Fruit fly (Drosophila melanogaster) whole organism, embryonic: ENCODE results near the gene CG13801.
A peak's percentile ranks its signal among the peaks of the same experiment; 100 is the strongest.

ENCODE experiments used
- Blimp-1 ChIP-seq: fragments of 200-800 bp; sonication (Bioruptor generic); optimal IDR thresholded peaks from 3 replicates; lab custom pipeline; 2018; ENCODE audit warnings: missing biosample characterization, missing genetic modification characterization, mild to moderate bottlenecking, moderate library complexity, missing genetic modification reagents
- CG10321 ChIP-seq: fragments of 200-800 bp; sonication (Bioruptor generic); IDR thresholded peaks from 2 replicates; pipeline ENCODE4 v1.3.6; 2022; ENCODE audit warnings: missing biosample characterization, missing genetic modification characterization
- CG11398 ChIP-seq: fragments of 200-800 bp; sonication (Bioruptor generic); optimal IDR thresholded peaks from 2 replicates; lab custom pipeline; 2016; ENCODE audit warnings: missing biosample characterization, missing genetic modification characterization
- CG11456 ChIP-seq: fragments of 200-800 bp; sonication (Bioruptor generic); IDR thresholded peaks from 3 replicates; pipeline ENCODE4 v1.3.6; 2022; ENCODE audit warnings: missing biosample characterization, missing genetic modification characterization
- CG11696 ChIP-seq: fragments of 200-800 bp; sonication (Bioruptor generic); IDR thresholded peaks from 2 replicates; pipeline ENCODE4 v1.3.6; 2022; ENCODE audit warnings: missing biosample characterization, missing genetic modification characterization
- CG13894 ChIP-seq: fragments of 200-800 bp; sonication (Bioruptor generic); optimal IDR thresholded peaks from 3 replicates; lab custom pipeline; 2018; ENCODE audit warnings: missing biosample characterization, mild to moderate bottlenecking, missing genetic modification characterization, moderate library complexity
- CG1529 ChIP-seq: fragments of 200-800 bp; sonication (Bioruptor generic); optimal IDR thresholded peaks from 3 replicates; lab custom pipeline; 2018; ENCODE audit warnings: missing biosample characterization, missing genetic modification characterization
- CG1792 ChIP-seq: fragments of 200-800 bp; sonication (Bioruptor generic); optimal IDR thresholded peaks from 2 replicates; lab custom pipeline; 2016; ENCODE audit warnings: missing biosample characterization, missing genetic modification characterization
- CG2199 ChIP-seq: fragments of 200-800 bp; sonication (Bioruptor generic); IDR thresholded peaks from 3 replicates; pipeline ENCODE4 v1.3.6; 2022; ENCODE audit warnings: missing biosample characterization, missing genetic modification characterization
- CG3407 ChIP-seq: fragments of 200-800 bp; sonication (Bioruptor generic); optimal IDR thresholded peaks from 2 replicates; lab custom pipeline; 2018; ENCODE audit warnings: missing biosample characterization, mild to moderate bottlenecking, missing genetic modification characterization
- CG3838 ChIP-seq: fragments of 200-800 bp; sonication (Bioruptor generic); optimal IDR thresholded peaks from 3 replicates; lab custom pipeline; 2016; ENCODE audit warnings: missing biosample characterization, missing genetic modification characterization
- CG4360 ChIP-seq: fragments of 200-800 bp; sonication (Bioruptor generic); IDR thresholded peaks from 2 replicates; pipeline ENCODE4 v1.3.6; 2022; ENCODE audit warnings: missing biosample characterization, missing genetic modification characterization
- CG43689 ChIP-seq: fragments of 200-800 bp; sonication (Bioruptor generic); IDR thresholded peaks from 2 replicates; pipeline ENCODE4 v1.3.6; 2022; ENCODE audit warnings: missing biosample characterization, missing genetic modification characterization
- CG4424 ChIP-seq: fragments of 200-800 bp; sonication (Bioruptor generic); optimal IDR thresholded peaks from 3 replicates; lab custom pipeline; 2016; ENCODE audit warnings: missing biosample characterization, missing genetic modification characterization
- CG4820 ChIP-seq: fragments of 200-800 bp; sonication (Bioruptor generic); optimal IDR thresholded peaks from 3 replicates; lab custom pipeline; 2016; ENCODE audit warnings: missing biosample characterization, missing genetic modification characterization
- CG7839 ChIP-seq: fragments of 200-800 bp; sonication (Bioruptor generic); optimal IDR thresholded peaks from 3 replicates; lab custom pipeline; 2018; ENCODE audit warnings: missing biosample characterization, mild to moderate bottlenecking, missing genetic modification characterization, moderate library complexity
- CG8478 ChIP-seq: fragments of >200 bp; optimal IDR thresholded peaks from 2 replicates; lab custom pipeline; 2018
- CG9215 ChIP-seq: fragments of 200-800 bp; sonication (Bioruptor generic); IDR thresholded peaks from 2 replicates; pipeline ENCODE4 v1.3.6; 2022; ENCODE audit warnings: missing biosample characterization, missing genetic modification characterization
- CHES-1-like ChIP-seq: fragments of 200-800 bp; sonication (Bioruptor generic); optimal IDR thresholded peaks from 2 replicates; lab custom pipeline; 2016; ENCODE audit warnings: missing biosample characterization, missing genetic modification characterization
- CrebB ChIP-seq: fragments of 200-800 bp; sonication (Bioruptor generic); optimal IDR thresholded peaks from 3 replicates; lab custom pipeline; 2018; ENCODE audit warnings: missing biosample characterization, mild to moderate bottlenecking, missing genetic modification characterization
- Doc2 ChIP-seq: fragments of 200-800 bp; sonication (Bioruptor generic); IDR thresholded peaks from 2 replicates; pipeline ENCODE4 v1.3.6; 2022; ENCODE audit warnings: missing biosample characterization, missing genetic modification characterization
- Drgx ChIP-seq: fragments of 200-800 bp; sonication (Bioruptor generic); IDR thresholded peaks from 2 replicates; pipeline ENCODE4 v1.3.6; 2022; ENCODE audit warnings: missing biosample characterization, missing genetic modification characterization
- Gsc ChIP-seq: fragments of 200-800 bp; sonication (Bioruptor generic); IDR thresholded peaks from 2 replicates; pipeline ENCODE4 v1.3.6; 2022; ENCODE audit warnings: missing biosample characterization, missing genetic modification characterization
- HLH4C ChIP-seq: fragments of 200-800 bp; sonication (Bioruptor generic); IDR thresholded peaks from 3 replicates; pipeline ENCODE4 v1.3.6; 2022; ENCODE audit warnings: missing biosample characterization, missing genetic modification characterization; ENCODE audit not compliant: partially characterized antibody
- HLHmδ ChIP-seq: fragments of 200-800 bp; sonication (Bioruptor generic); optimal IDR thresholded peaks from 2 replicates; lab custom pipeline; 2018; ENCODE audit warnings: missing biosample characterization, mild to moderate bottlenecking, missing genetic modification characterization, moderate library complexity
- Kr ChIP-seq: fragments of 200-800 bp; sonication (Bioruptor generic); optimal IDR thresholded peaks from 2 replicates; lab custom pipeline; 2017; ENCODE audit warnings: missing biosample characterization, mild to moderate bottlenecking, missing genetic modification characterization
- Scr ChIP-seq: fragments of 200-800 bp; sonication (Bioruptor generic); IDR thresholded peaks from 2 replicates; pipeline ENCODE4 v1.3.6; 2022; ENCODE audit warnings: missing biosample characterization, missing genetic modification characterization; ENCODE audit not compliant: partially characterized antibody
- Sry-δ ChIP-seq: fragments of 200-800 bp; sonication (Bioruptor generic); optimal IDR thresholded peaks from 2 replicates; lab custom pipeline; 2016; ENCODE audit warnings: missing biosample characterization, missing genetic modification characterization
- Taf1 ChIP-seq: fragments of 200-800 bp; sonication (Bioruptor generic); IDR thresholded peaks from 2 replicates; pipeline ENCODE4 v1.3.6; 2022; ENCODE audit warnings: missing biosample characterization, missing genetic modification characterization
- Xrp1 ChIP-seq: fragments of 200-800 bp; sonication (Bioruptor generic); IDR thresholded peaks from 2 replicates; pipeline ENCODE4 v1.3.6; 2022; ENCODE audit warnings: missing biosample characterization, missing genetic modification characterization
- ase ChIP-seq: fragments of 200-800 bp; sonication (Bioruptor generic); IDR thresholded peaks from 3 replicates; pipeline ENCODE4 v1.3.6; 2022; ENCODE audit warnings: missing biosample characterization, missing genetic modification characterization
- ato ChIP-seq: fragments of 200-800 bp; sonication (Bioruptor generic); IDR thresholded peaks from 2 replicates; pipeline ENCODE4 v1.3.6; 2022; ENCODE audit warnings: missing biosample characterization, missing genetic modification characterization; ENCODE audit not compliant: partially characterized antibody
- chm ChIP-seq: fragments of 200-800 bp; sonication (Bioruptor generic); IDR thresholded peaks from 2 replicates; pipeline ENCODE4 v1.3.6; 2022; ENCODE audit warnings: missing biosample characterization, missing genetic modification characterization
- crol ChIP-seq: fragments of 200-800 bp; sonication (Bioruptor generic); IDR thresholded peaks from 2 replicates; pipeline ENCODE4 v1.3.6; 2022; ENCODE audit warnings: missing biosample characterization, missing genetic modification characterization
- disco-r ChIP-seq: fragments of 200-800 bp; sonication (Bioruptor generic); optimal IDR thresholded peaks from 2 replicates; lab custom pipeline; 2016; ENCODE audit warnings: missing biosample characterization, missing genetic modification characterization
- esg ChIP-seq: fragments of 200-800 bp; sonication (Bioruptor generic); conservative IDR thresholded peaks from 2 replicates; pipeline ENCODE4 v1.3.6; 2022; ENCODE audit warnings: missing biosample characterization, missing genetic modification characterization
- grau ChIP-seq: fragments of 200-800 bp; optimal IDR thresholded peaks from 3 replicates; lab custom pipeline; 2019; ENCODE audit warnings: missing biosample characterization, mild to moderate bottlenecking, missing genetic modification characterization, moderate library complexity
- jumu ChIP-seq: fragments of 200-800 bp; sonication (Bioruptor generic); optimal IDR thresholded peaks from 3 replicates; lab custom pipeline; 2016; ENCODE audit warnings: missing biosample characterization, missing genetic modification characterization
- kay ChIP-seq: fragments of 200-800 bp; sonication (Bioruptor generic); optimal IDR thresholded peaks from 2 replicates; lab custom pipeline; 2016; ENCODE audit warnings: missing biosample characterization, missing genetic modification characterization
- mld ChIP-seq: fragments of 200-800 bp; sonication (Bioruptor generic); IDR thresholded peaks from 3 replicates; pipeline ENCODE4 v1.3.6; 2022; ENCODE audit warnings: missing biosample characterization, missing genetic modification characterization; ENCODE audit not compliant: partially characterized antibody
- oc ChIP-seq: fragments of 200-800 bp; sonication (Bioruptor generic); optimal IDR thresholded peaks from 2 replicates; lab custom pipeline; 2018; ENCODE audit warnings: missing biosample characterization, mild to moderate bottlenecking, missing genetic modification characterization, moderate library complexity
- p53 ChIP-seq: fragments of 200-800 bp; sonication (Bioruptor generic); optimal IDR thresholded peaks from 2 replicates; lab custom pipeline; 2016; ENCODE audit warnings: missing biosample characterization, missing genetic modification characterization
- pb ChIP-seq: fragments of 200-800 bp; sonication (Bioruptor generic); optimal IDR thresholded peaks from 3 replicates; lab custom pipeline; 2016; ENCODE audit warnings: missing biosample characterization, missing genetic modification characterization
- pita ChIP-seq: fragments of 200-800 bp; sonication (Bioruptor generic); optimal IDR thresholded peaks from 2 replicates; lab custom pipeline; 2017; ENCODE audit warnings: missing biosample characterization, mild to moderate bottlenecking, missing genetic modification characterization
- repo ChIP-seq: fragments of 200-800 bp; sonication (Bioruptor generic); optimal IDR thresholded peaks from 2 replicates; lab custom pipeline; 2016; ENCODE audit warnings: missing biosample characterization, missing genetic modification characterization
- sens ChIP-seq: fragments of 200-800 bp; sonication (Bioruptor generic); peaks from one replicate; lab custom pipeline; 2016; ENCODE audit warnings: missing biosample characterization, missing genetic modification characterization
- sisA ChIP-seq: fragments of 200-800 bp; sonication (Bioruptor generic); IDR thresholded peaks from 2 replicates; pipeline ENCODE4 v1.3.6; 2022; ENCODE audit warnings: missing biosample characterization, missing genetic modification characterization
- sna ChIP-seq: fragments of 200-800 bp; sonication (Bioruptor generic); IDR thresholded peaks from 2 replicates; pipeline ENCODE4 v1.3.6; 2022; ENCODE audit warnings: missing biosample characterization, missing genetic modification characterization; ENCODE audit not compliant: partially characterized antibody
- so ChIP-seq: fragments of 200-800 bp; sonication (Bioruptor generic); IDR thresholded peaks from 3 replicates; pipeline ENCODE4 v1.3.6; 2022; ENCODE audit warnings: missing biosample characterization, missing genetic modification characterization
- tna ChIP-seq: fragments of 200-800 bp; sonication (Bioruptor generic); IDR thresholded peaks from 2 replicates; pipeline ENCODE4 v1.3.6; 2022; ENCODE audit warnings: missing biosample characterization, missing genetic modification characterization; ENCODE audit not compliant: partially characterized antibody
- unpg ChIP-seq: fragments of 200-800 bp; sonication (Bioruptor generic); optimal IDR thresholded peaks from 3 replicates; lab custom pipeline; 2018; ENCODE audit warnings: missing biosample characterization, mild to moderate bottlenecking, missing genetic modification characterization, moderate library complexity
- vfl ChIP-seq: fragments of 200-800 bp; sonication (Bioruptor generic); optimal IDR thresholded peaks from 2 replicates; lab custom pipeline; 2016; ENCODE audit warnings: missing biosample characterization, missing genetic modification characterization
- wor ChIP-seq: fragments of 200-800 bp; sonication (Bioruptor generic); IDR thresholded peaks from 2 replicates; pipeline ENCODE4 v1.3.6; 2022; ENCODE audit warnings: missing biosample characterization, missing genetic modification characterization

Gene CG13801

DNA sequence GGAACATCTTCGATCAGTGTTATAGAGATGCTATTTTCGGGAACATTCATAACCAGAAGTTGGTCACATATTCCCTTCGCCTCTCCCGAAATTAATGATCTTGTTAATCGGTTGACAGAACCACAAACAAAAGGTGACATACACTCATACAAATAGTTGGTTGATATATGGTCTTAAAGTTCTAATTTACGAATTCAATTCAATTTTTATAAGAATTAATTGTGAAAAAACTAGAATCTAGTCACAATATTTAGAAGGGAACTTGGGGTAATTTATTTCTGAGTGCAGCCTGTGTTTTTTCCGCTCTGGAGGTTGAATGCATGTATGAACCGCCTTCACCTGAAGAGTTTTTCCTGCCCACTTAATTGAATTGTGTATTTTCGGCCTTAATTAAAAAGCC lies 39.4 kb downstream of the CG13801 start (continued):
- TF ChIP-seq CG8478 (lab: Kevin White, UChicago) (no peak), jumu (GFP tag; lab: Kevin White, UChicago) (no peak), CG3407 (GFP tag; lab: Kevin White, UChicago) (no peak), CG10321 (no peak), CHES-1-like (GFP tag; lab: Kevin White, UChicago) (no peak), mld (GFP tag; lab: Robert Waterston, UW) (no peak), CG7839 (peak; percentile 5), CG4360 (GFP tag; lab: Robert Waterston, UW) (no peak), ase (GFP tag; lab: Robert Waterston, UW) (no peak), kay (GFP tag; lab: Kevin White, UChicago) (no peak), Drgx (GFP tag; lab: Robert Waterston, UW) (no peak), wor (GFP tag; lab: Robert Waterston, UW) (no peak), CG11398 (GFP tag; lab: Kevin White, UChicago) (no peak), Xrp1 (GFP tag; lab: Robert Waterston, UW) (peak; percentile 37; the same call in 1 of the 2 replicates), Sry-δ (GFP tag; lab: Kevin White, UChicago) (no peak), pb (GFP tag; lab: Kevin White, UChicago) (no peak), tna (GFP tag; lab: Robert Waterston, UW) (no peak), CG4424 (GFP tag; lab: Kevin White, UChicago) (no peak), ato (GFP tag; lab: Robert Waterston, UW) (no peak), Scr (GFP tag; lab: Robert Waterston, UW) (no peak), CG1529 (GFP tag; lab: Kevin White, UChicago) (no peak), CrebB (tag; lab: Kevin White, UChicago) (no peak), CG3838 (GFP tag; lab: Kevin White, UChicago) (no peak), CG1792 (no peak), disco-r (GFP tag; lab: Kevin White, UChicago) (no peak), Taf1 (GFP tag; lab: Robert Waterston, UW) (no peak), crol (GFP tag; lab: Robert Waterston, UW) (no peak), sens (peak; percentile 73), Doc2 (GFP tag; lab: Robert Waterston, UW) (no peak), CG11456 (GFP tag; lab: Robert Waterston, UW) (no peak), CG2199 (GFP tag; lab: Robert Waterston, UW) (no peak), oc (tag; lab: Kevin White, UChicago) (no peak), vfl (GFP tag; lab: Kevin White, UChicago) (no peak), HLHmδ (GFP tag; lab: Kevin White, UChicago) (no peak), CG9215 (GFP tag; lab: Robert Waterston, UW) (no peak), sna (GFP tag; lab: Robert Waterston, UW) (no peak), Gsc (GFP tag; lab: Robert Waterston, UW) (no peak), esg (no peak), CG43689 (GFP tag; lab: Robert Waterston, UW) (no peak), unpg (GFP tag; lab: Kevin White, UChicago) (peak; percentile 43), p53 (no peak), repo (no peak), chm (GFP tag; lab: Robert Waterston, UW) (no peak), Blimp-1 (peak; percentile 45), CG11696 (GFP tag; lab: Robert Waterston, UW) (no peak), sisA (GFP tag; lab: Robert Waterston, UW) (0 out of 2 replicates have a peak, but pooled peaks have one; percentile 13), CG13894 (tag; lab: Kevin White, UChicago) (no peak), CG4820 (GFP tag; lab: Kevin White, UChicago) (no peak), Kr (GFP tag; lab: Kevin White, UChicago) (no peak), HLH4C (GFP tag; lab: Robert Waterston, UW) (no peak), pita (no peak), grau (tag; lab: Kevin White, UChicago) (peak; percentile 9), so (GFP tag; lab: Robert Waterston, UW) (no peak)
